Worm (Caenorhabditis elegans) whole organism, early embryonic: Measurements from ENCODE around the gene glb-5.

Source experiments
- B0310.2 ChIP-seq: sonication (generic microtip); optimal IDR thresholded peaks from 2 replicates; lab custom pipeline; 2016; ENCODE audit warnings: mild to moderate bottlenecking, missing genetic modification characterization, missing compliant biosample characterization
- ama-1 ChIP-seq: fragments of 150-350 bp; optimal IDR thresholded peaks from 2 replicates; lab custom pipeline; 2014
- flt-1 ChIP-seq: fragments of 200-800 bp; sonication (Bioruptor generic); IDR thresholded peaks from 2 replicates; pipeline ENCODE4 v1.3.6; 2022; ENCODE audit warnings: missing genetic modification characterization, missing compliant biosample characterization
- scrt-1 ChIP-seq: fragments of 200-800 bp; sonication (Bioruptor generic); IDR thresholded peaks from 2 replicates; pipeline ENCODE4 v1.3.6; 2022; ENCODE audit warnings: missing genetic modification characterization, missing compliant biosample characterization

ce11 chrV:5548051-5548450, 10.6 kb upstream of the glb-5 start, which contains the start of gene ugt-48:
- TF ChIP-seq flt-1 (GFP tag; lab: Robert Waterston, UW) = no peak
- TF ChIP-seq B0310.2 (tag; lab: Kevin White, UChicago) = no peak
- TF ChIP-seq ama-1 (lab: Kevin White, UChicago) = no peak
- TF ChIP-seq scrt-1 (GFP tag; lab: Robert Waterston, UW) = no peak
